Fruit fly (Drosophila melanogaster): ENCODE results near the gene Ptpa.

Gene Ptpa

DNA sequence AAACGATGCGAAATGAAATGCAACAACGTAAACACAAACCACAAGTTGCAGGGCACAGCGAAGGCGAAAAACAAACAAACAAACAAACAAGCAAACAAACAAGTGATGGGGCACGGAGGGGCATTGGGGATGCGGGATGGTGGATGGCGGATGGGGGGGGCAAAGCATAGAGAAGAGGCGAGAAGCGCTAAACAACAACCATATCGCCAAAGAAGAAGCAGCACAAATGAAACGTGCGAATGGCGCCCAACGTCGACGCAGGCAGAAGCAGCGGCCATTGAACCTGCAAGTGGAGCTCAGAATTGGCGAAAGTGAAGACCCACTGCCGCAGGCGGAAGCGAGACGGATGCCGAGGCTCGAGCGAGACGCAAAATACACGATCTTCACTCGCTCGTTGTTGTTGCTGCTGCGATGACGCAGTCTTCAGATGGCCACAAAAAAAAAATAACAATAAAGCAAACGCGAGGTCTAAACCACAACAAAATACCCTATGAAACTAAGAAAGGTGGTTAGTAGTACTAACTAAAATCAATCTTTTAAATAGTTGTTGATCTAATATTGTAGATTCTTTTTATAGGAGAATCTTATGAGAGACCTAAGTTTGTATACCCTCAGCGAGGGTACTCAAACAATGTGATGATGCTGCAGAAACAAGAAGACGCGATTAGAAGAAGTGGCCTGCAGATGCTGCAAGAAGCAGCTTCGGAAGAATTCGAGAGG is 30.9 kb upstream of the Ptpa start (continued):
- TF ChIP-seq CG6813 (GFP tag; optimal IDR thresholded peaks at IDR 0.05) (peak; percentile 16), CG11504 (tag; optimal IDR thresholded peaks at IDR 0.05) (peak; percentile 31), CG3838 (GFP tag; optimal IDR thresholded peaks at IDR 0.05) (no peak), h (optimal IDR thresholded peaks at IDR 0.05) (no peak), sd (tag; optimal IDR thresholded peaks at IDR 0.05) (no peak), CG17361 (GFP tag; IDR thresholded peaks at IDR 0.05) (0 out of 3 replicates have a peak, but pooled peaks have one; percentile 13), CG32532 (GFP tag; IDR thresholded peaks at IDR 0.05) (0 out of 2 replicates have a peak, but pooled peaks have one; percentile 21), br (optimal IDR thresholded peaks at IDR 0.05) (no peak), slou (GFP tag; optimal IDR thresholded peaks at IDR 0.05) (no peak), slbo (GFP tag; IDR thresholded peaks at IDR 0.05) (0 out of 2 replicates have a peak, but pooled peaks have one; percentile 15), CG17385 (GFP tag; optimal IDR thresholded peaks at IDR 0.05) (peak; percentile 61), psq (GFP tag; optimal IDR thresholded peaks at IDR 0.05) (peak; percentile 59), CG7271 (tag; optimal IDR thresholded peaks at IDR 0.05) (no peak), CG14667 (GFP tag; IDR thresholded peaks at IDR 0.05) (no peak), CG1603 (tag; optimal IDR thresholded peaks at IDR 0.05) (peak; percentile 28), corto (GFP tag; optimal IDR thresholded peaks at IDR 0.05) (peak; percentile 91), CG16815 (GFP tag; optimal IDR thresholded peaks at IDR 0.05) (no peak), Nf-YC (tag; optimal IDR thresholded peaks at IDR 0.05) (no peak), CG10462 (GFP tag; optimal IDR thresholded peaks at IDR 0.05) (no peak), luna (GFP tag; optimal IDR thresholded peaks at IDR 0.05) (no peak), Dbx (GFP tag; IDR thresholded peaks at IDR 0.05) (0 out of 3 replicates have a peak, but pooled peaks have one; percentile 23), CG4360 (GFP tag; IDR thresholded peaks at IDR 0.05) (peak; percentile 41), ap (GFP tag; IDR thresholded peaks at IDR 0.05) (0 out of 2 replicates have a peak, but pooled peaks have one; percentile 30), CG1832 (GFP tag; optimal IDR thresholded peaks at IDR 0.05) (peak; percentile 20), HLHmδ (GFP tag; optimal IDR thresholded peaks at IDR 0.05) (peak; percentile 54), gem (tag; optimal IDR thresholded peaks at IDR 0.05) (peak; percentile 11), CG2875 (GFP tag; optimal IDR thresholded peaks at IDR 0.05) (peak; percentile 13), CG7372 (GFP tag; IDR thresholded peaks at IDR 0.05) (no peak), abd-A (tag; optimal IDR thresholded peaks at IDR 0.05) (no peak), bbx (GFP tag; IDR thresholded peaks at IDR 0.05; ENCODE audit: partially characterized antibody) (no peak), chinmo (GFP tag; IDR thresholded peaks at IDR 0.05; ENCODE audit: partially characterized antibody) (no peak), CG33557 (GFP tag; optimal IDR thresholded peaks at IDR 0.05) (peak; percentile 29), Meics (GFP tag; optimal IDR thresholded peaks at IDR 0.05) (no peak), HLH54F (GFP tag; optimal IDR thresholded peaks at IDR 0.05) (no peak), Hmx (GFP tag; optimal IDR thresholded peaks at IDR 0.05) (no peak), H15 (GFP tag; IDR thresholded peaks at IDR 0.05) (no peak), Fer2 (tag; optimal IDR thresholded peaks at IDR 0.05) (no peak), CG13424 (tag; optimal IDR thresholded peaks at IDR 0.05) (no peak), CG9727 (GFP tag; optimal IDR thresholded peaks at IDR 0.05) (no peak), Blimp-1 (GFP tag; optimal IDR thresholded peaks at IDR 0.05) (peak; percentile 81), Dek (tag; optimal IDR thresholded peaks at IDR 0.05) (no peak), CG2199 (GFP tag; IDR thresholded peaks at IDR 0.05) (no peak), kah (GFP tag; optimal IDR thresholded peaks at IDR 0.05) (no peak), fd64A (GFP tag; optimal IDR thresholded peaks at IDR 0.05) (peak; percentile 25), Mrtf (GFP tag; IDR thresholded peaks at IDR 0.05) (no peak), pho (GFP tag; optimal IDR thresholded peaks at IDR 0.05) (no peak), crol (GFP tag; IDR thresholded peaks at IDR 0.05) (peak; percentile 95), Tbp (GFP tag; optimal IDR thresholded peaks at IDR 0.05) (no peak), Doc2 (GFP tag; IDR thresholded peaks at IDR 0.05) (no peak), fd3F (GFP tag; optimal IDR thresholded peaks at IDR 0.05) (no peak)
